Fruit fly (Drosophila melanogaster) S2 (cell line): ENCODE results near the gene Drsl1.

Source experiments
- CG8478 ChIP-seq: fragments of >200 bp; optimal IDR thresholded peaks from 2 replicates; lab custom pipeline; 2018
- CTCF ChIP-seq, 2 experiments: fragments of >200 bp; optimal IDR thresholded peaks; 2 replicates each; lab custom pipeline; 2018

The Drsl1 gene

dm6 chr3L:3336368-3337164 lies 978 bp upstream of the Drsl1 start, which contains the start of the genes Drsl6 and kst:
TSS of gene Drsl6 (minus strand) at chr3L:3336418.
TSS of gene kst (plus strand) at chr3L:3336860.
- TF ChIP-seq CTCF (optimal IDR thresholded peaks at IDR 0.05; lab: Kevin White, UChicago) (no peak), CG8478 (no peak)

dm6 chr3L:3334784-3335183 lies 804 bp downstream of the Drsl1 start, which contains the start of gene CG14969:
TSS of gene CG14969 (minus strand) at chr3L:3334978.
- TF ChIP-seq CTCF (optimal IDR thresholded peaks at IDR 0.05; lab: Kevin White, UChicago) = no peak
- TF ChIP-seq CG8478 = no peak

- no peak for TF ChIP-seq CG8478
- no peak for TF ChIP-seq CTCF (optimal IDR thresholded peaks at IDR 0.05; lab: Kevin White, UChicago)
These were observed 5.8 kb downstream of the Drsl1 start, which contains the start of gene CG14961 for dm6 chr3L:3329763-3330162. TSS of gene CG14961 (plus strand) at chr3L:3330063.

- TF ChIP-seq CTCF (optimal IDR thresholded peaks at IDR 0.05; lab: Kevin White, UChicago) (no peak), CG8478 (no peak)
These were observed 6.8 kb downstream of the Drsl1 start, which contains the start of gene Strip for dm6 chr3L:3328771-3329170. TSS of gene Strip (minus strand) at chr3L:3328871.

dm6 chr3L:3325925-3326903 lies 9.4 kb downstream of the Drsl1 start, which contains the start of gene Gtpx:
TSS of gene Gtpx (plus strand) at chr3L:3326265.
- TF ChIP-seq CG8478 = no peak
- no peak for TF ChIP-seq CTCF (optimal IDR thresholded peaks at IDR 0.05; lab: Kevin White, UChicago)

dm6 chr3L:3325597-3325924 lies 10.0 kb downstream of the Drsl1 start:
- TF ChIP-seq CTCF (optimal IDR thresholded peaks at IDR 0.05; lab: Kevin White, UChicago) (no peak), CG8478 (no peak)

dm6 chr3L:3319992-3320732 lies 15.4 kb downstream of the Drsl1 start:
- no peak for TF ChIP-seq CG8478
- TF ChIP-seq CTCF (optimal IDR thresholded peaks at IDR 0.05; lab: Kevin White, UChicago) = no peak

- TF ChIP-seq CTCF (optimal IDR thresholded peaks at IDR 0.05; lab: Kevin White, UChicago) (peak in 1 of 2 experiments; percentile 14), CG8478 (no peak)
These were observed 16.4 kb downstream of the Drsl1 start, which contains the start of the genes PIG-C, CG12016 and Dpm2 for dm6 chr3L:3319223-3319643. TSS of gene PIG-C (minus strand) at chr3L:3319232. TSS of gene CG12016 (plus strand) at chr3L:3319555. TSS of gene Dpm2 (plus strand) at chr3L:3319555.

dm6 chr3L:3316441-3316840 lies 19.1 kb downstream of the Drsl1 start, which contains the start of gene Drsl5:
TSS of gene Drsl5 (plus strand) at chr3L:3316781.
- TF ChIP-seq CTCF (optimal IDR thresholded peaks at IDR 0.05; lab: Kevin White, UChicago) = no peak
- no peak for TF ChIP-seq CG8478

- TF ChIP-seq CTCF (optimal IDR thresholded peaks at IDR 0.05; lab: Kevin White, UChicago) = no peak
- no peak for TF ChIP-seq CG8478
These were observed 20.3 kb downstream of the Drsl1 start, which contains the start of gene Drsl4 for dm6 chr3L:3315288-3315687. TSS of gene Drsl4 (plus strand) at chr3L:3315620.

- TF ChIP-seq CTCF (optimal IDR thresholded peaks at IDR 0.05; lab: Kevin White, UChicago) = no peak
- TF ChIP-seq CG8478 = no peak
These were observed 20.9 kb downstream of the Drsl1 start, which contains the start of gene Drsl3 for dm6 chr3L:3314696-3315095. TSS of gene Drsl3 (plus strand) at chr3L:3314996.

dm6 chr3L:3314049-3314448 lies 21.5 kb downstream of the Drsl1 start, which contains the start of gene Drsl2:
TSS of gene Drsl2 (plus strand) at chr3L:3314349.
- TF ChIP-seq CTCF (optimal IDR thresholded peaks at IDR 0.05; lab: Kevin White, UChicago) (no peak), CG8478 (no peak)

- no peak for TF ChIP-seq CTCF (optimal IDR thresholded peaks at IDR 0.05; lab: Kevin White, UChicago)
- TF ChIP-seq CG8478 = no peak
These were observed 26.6 kb downstream of the Drsl1 start for dm6 chr3L:3308676-3309613.
